Fruit fly (Drosophila melanogaster) whole organism, embryonic: ENCODE measurements around the gene CG7120.

Experiments
- CG10462 ChIP-seq: fragments of 200-800 bp; sonication (Bioruptor generic); optimal IDR thresholded peaks from 2 replicates; lab custom pipeline; 2016; ENCODE audit warnings: missing biosample characterization, missing genetic modification characterization
- CG10654 ChIP-seq: fragments of 200-800 bp; sonication (Bioruptor generic); optimal IDR thresholded peaks from 2 replicates; lab custom pipeline; 2016; ENCODE audit warnings: missing biosample characterization, missing genetic modification characterization
- CG11085 ChIP-seq: fragments of 200-800 bp; sonication (Bioruptor generic); IDR thresholded peaks from 2 replicates; pipeline ENCODE4 v1.3.6; 2022; ENCODE audit warnings: missing biosample characterization, missing genetic modification characterization
- CG11398 ChIP-seq: fragments of 200-800 bp; sonication (Bioruptor generic); optimal IDR thresholded peaks from 2 replicates; lab custom pipeline; 2016; ENCODE audit warnings: missing biosample characterization, missing genetic modification characterization
- CG1647 ChIP-seq: fragments of 200-800 bp; sonication (Bioruptor generic); optimal IDR thresholded peaks from 3 replicates; lab custom pipeline; 2016; ENCODE audit warnings: missing biosample characterization, missing genetic modification characterization
- CG17359 ChIP-seq: fragments of 200-800 bp; sonication (Bioruptor generic); optimal IDR thresholded peaks from 3 replicates; lab custom pipeline; 2018; ENCODE audit warnings: missing biosample characterization, mild to moderate bottlenecking, missing genetic modification characterization, moderate library complexity
- CG17612 ChIP-seq: fragments of 200-800 bp; sonication (Bioruptor generic); IDR thresholded peaks from 2 replicates; pipeline ENCODE4 v1.3.6; 2022; ENCODE audit warnings: missing biosample characterization, missing genetic modification characterization
- CG1832 ChIP-seq: fragments of 200-800 bp; sonication (Bioruptor generic); optimal IDR thresholded peaks from 2 replicates; lab custom pipeline; 2017; ENCODE audit warnings: missing biosample characterization, mild to moderate bottlenecking, missing genetic modification characterization, inconsistent platforms
- CG2199 ChIP-seq: fragments of 200-800 bp; sonication (Bioruptor generic); IDR thresholded peaks from 3 replicates; pipeline ENCODE4 v1.3.6; 2022; ENCODE audit warnings: missing biosample characterization, missing genetic modification characterization
- CG2875 ChIP-seq: fragments of 200-800 bp; sonication (Bioruptor generic); optimal IDR thresholded peaks from 2 replicates; lab custom pipeline; 2017; ENCODE audit warnings: missing biosample characterization, mild to moderate bottlenecking, missing genetic modification characterization, missing genetic modification reagents
- CG31388 ChIP-seq: fragments of 200-800 bp; sonication (Bioruptor generic); optimal IDR thresholded peaks from 2 replicates; lab custom pipeline; 2016; ENCODE audit warnings: missing biosample characterization, missing genetic modification characterization
- CG34422 ChIP-seq: fragments of 200-800 bp; sonication (Bioruptor generic); IDR thresholded peaks from 3 replicates; pipeline ENCODE4 v1.3.6; 2022; ENCODE audit warnings: missing biosample characterization, missing genetic modification characterization
- CG7786 ChIP-seq: fragments of 200-800 bp; sonication (Bioruptor generic); optimal IDR thresholded peaks from 2 replicates; lab custom pipeline; 2016; ENCODE audit warnings: missing biosample characterization, missing genetic modification characterization
- CG7987 ChIP-seq: fragments of 200-800 bp; sonication (Bioruptor generic); optimal IDR thresholded peaks from 2 replicates; lab custom pipeline; 2018; ENCODE audit warnings: missing biosample characterization, mild to moderate bottlenecking, missing genetic modification characterization, moderate library complexity
- CG9727 ChIP-seq: fragments of 200-800 bp; sonication (Bioruptor generic); optimal IDR thresholded peaks from 3 replicates; lab custom pipeline; 2017; ENCODE audit warnings: missing biosample characterization, mild to moderate bottlenecking, missing genetic modification characterization
- CoRest ChIP-seq: fragments of 200-800 bp; sonication (Bioruptor generic); optimal IDR thresholded peaks from 3 replicates; lab custom pipeline; 2018; ENCODE audit warnings: missing biosample characterization, mild to moderate bottlenecking, missing genetic modification characterization, moderate library complexity
- Dfd ChIP-seq, 2 experiments: fragments of >200 bp; optimal IDR thresholded peaks; 2 replicates each; lab custom pipeline; 2017; ENCODE audit warnings: missing biosample characterization in 2 of 2, missing genetic modification characterization in 2 of 2
- Gug ChIP-seq: fragments of 200-800 bp; sonication (Bioruptor generic); IDR thresholded peaks from 4 replicates; pipeline ENCODE4 v1.3.6; 2022; ENCODE audit warnings: missing biosample characterization, missing genetic modification characterization
- HmgZ ChIP-seq: fragments of 200-800 bp; sonication (Bioruptor generic); optimal IDR thresholded peaks from 2 replicates; lab custom pipeline; 2018; ENCODE audit warnings: missing biosample characterization, mild to moderate bottlenecking, missing genetic modification characterization
- Hmr ChIP-seq: fragments of 200-800 bp; sonication (Bioruptor generic); optimal IDR thresholded peaks from 3 replicates; lab custom pipeline; 2017; ENCODE audit warnings: mild to moderate bottlenecking, missing biosample characterization, missing genetic modification reagents, missing genetic modification characterization
- NC2α ChIP-seq: fragments of 200-800 bp; sonication (Bioruptor generic); optimal IDR thresholded peaks from 2 replicates; lab custom pipeline; 2016; ENCODE audit warnings: missing biosample characterization, missing genetic modification characterization
- Nf-YA ChIP-seq: fragments of 200-800 bp; sonication (Bioruptor generic); IDR thresholded peaks from 2 replicates; pipeline ENCODE4 v1.3.6; 2022; ENCODE audit warnings: missing biosample characterization, missing genetic modification characterization
- Nf-YB ChIP-seq: fragments of 200-800 bp; sonication (Bioruptor generic); optimal IDR thresholded peaks from 3 replicates; lab custom pipeline; 2019; ENCODE audit warnings: missing biosample characterization, mild to moderate bottlenecking, missing genetic modification characterization, moderate library complexity
- Opbp ChIP-seq: fragments of 200-800 bp; sonication (Bioruptor generic); IDR thresholded peaks from 3 replicates; pipeline ENCODE4 v1.3.6; 2022; ENCODE audit warnings: missing biosample characterization, missing genetic modification characterization; ENCODE audit not compliant: partially characterized antibody
- PHDP ChIP-seq: fragments of 200-800 bp; sonication (Bioruptor generic); optimal IDR thresholded peaks from 3 replicates; lab custom pipeline; 2018; ENCODE audit warnings: missing biosample characterization, mild to moderate bottlenecking, missing genetic modification characterization, moderate library complexity
- Ssrp ChIP-seq: fragments of 200-800 bp; sonication (Bioruptor generic); optimal IDR thresholded peaks from 2 replicates; lab custom pipeline; 2018; ENCODE audit warnings: missing biosample characterization, mild to moderate bottlenecking, missing genetic modification characterization, moderate library complexity
- Usf ChIP-seq: fragments of 200-800 bp; sonication (Bioruptor generic); optimal IDR thresholded peaks from 2 replicates; lab custom pipeline; 2017; ENCODE audit warnings: missing genotype, missing biosample characterization, missing genetic modification characterization
- Xbp1 ChIP-seq: fragments of 200-800 bp; sonication (Bioruptor generic); optimal IDR thresholded peaks from 3 replicates; lab custom pipeline; 2016; ENCODE audit warnings: missing biosample characterization, mild to moderate bottlenecking, missing genetic modification characterization
- YL-1 ChIP-seq: fragments of 200-800 bp; sonication (Bioruptor generic); optimal IDR thresholded peaks from 3 replicates; lab custom pipeline; 2017; ENCODE audit warnings: missing biosample characterization, mild to moderate bottlenecking, missing genetic modification characterization
- abd-A ChIP-seq: fragments of 200-800 bp; sonication (Bioruptor generic); optimal IDR thresholded peaks from 3 replicates; lab custom pipeline; 2019; ENCODE audit warnings: missing biosample characterization, mild to moderate bottlenecking, missing genetic modification characterization, moderate library complexity
- aop ChIP-seq: fragments of 200-800 bp; sonication (Bioruptor generic); IDR thresholded peaks from 2 replicates; pipeline ENCODE4 v1.3.6; 2022; ENCODE audit warnings: missing biosample characterization, missing genetic modification characterization
- ap ChIP-seq: fragments of 200-800 bp; sonication (Bioruptor generic); IDR thresholded peaks from 2 replicates; pipeline ENCODE4 v1.3.6; 2022; ENCODE audit warnings: missing biosample characterization, missing genetic modification characterization
- az2 ChIP-seq: fragments of 200-800 bp; sonication (Bioruptor generic); optimal IDR thresholded peaks from 3 replicates; lab custom pipeline; 2016; ENCODE audit warnings: missing biosample characterization, missing genetic modification characterization
- bbx ChIP-seq: fragments of 200-800 bp; sonication (Bioruptor generic); IDR thresholded peaks from 2 replicates; pipeline ENCODE4 v1.3.6; 2022; ENCODE audit warnings: missing biosample characterization, missing genetic modification characterization; ENCODE audit not compliant: partially characterized antibody
- crc ChIP-seq: fragments of 200-800 bp; sonication (Bioruptor generic); optimal IDR thresholded peaks from 2 replicates; lab custom pipeline; 2016; ENCODE audit warnings: missing biosample characterization, missing genetic modification characterization
- dimm ChIP-seq: fragments of 200-800 bp; sonication (Bioruptor generic); IDR thresholded peaks from 2 replicates; pipeline ENCODE4 v1.3.6; 2022; ENCODE audit warnings: missing biosample characterization, missing genetic modification characterization
- dysf ChIP-seq: fragments of 200-800 bp; sonication (Bioruptor generic); IDR thresholded peaks from 3 replicates; pipeline ENCODE4 v1.3.6; 2022; ENCODE audit warnings: missing biosample characterization, missing genetic modification characterization
- eve ChIP-seq, 2 experiments: fragments of >200 bp; optimal IDR thresholded peaks; 2 replicates each; lab custom pipeline; 2017; ENCODE audit warnings: missing biosample characterization in 2 of 2, missing genetic modification characterization in 2 of 2
- exex ChIP-seq: fragments of 200-800 bp; sonication (Bioruptor generic); optimal IDR thresholded peaks from 4 replicates; lab custom pipeline; 2018; ENCODE audit warnings: missing biosample characterization, mild to moderate bottlenecking, missing genetic modification characterization, moderate library complexity
- ftz-f1 ChIP-seq: fragments of 200-800 bp; sonication (Bioruptor generic); optimal IDR thresholded peaks from 2 replicates; lab custom pipeline; 2016; ENCODE audit warnings: missing biosample characterization, missing genetic modification characterization
- gcm ChIP-seq: fragments of 200-800 bp; sonication (Bioruptor generic); optimal IDR thresholded peaks from 2 replicates; lab custom pipeline; 2019; ENCODE audit warnings: missing biosample characterization, mild to moderate bottlenecking, missing genetic modification characterization, moderate library complexity
- jigr1 ChIP-seq: fragments of 200-800 bp; sonication (Bioruptor generic); IDR thresholded peaks from 3 replicates; pipeline ENCODE4 v1.3.6; 2022; ENCODE audit warnings: missing biosample characterization, missing genetic modification characterization
- lbe ChIP-seq: fragments of 200-800 bp; sonication (Bioruptor generic); optimal IDR thresholded peaks from 2 replicates; lab custom pipeline; 2016; ENCODE audit warnings: missing biosample characterization, mild to moderate bottlenecking, missing genetic modification characterization
- nerfin-2 ChIP-seq: fragments of 200-800 bp; sonication (Bioruptor generic); IDR thresholded peaks from 2 replicates; pipeline ENCODE4 v1.3.6; 2022; ENCODE audit warnings: missing biosample characterization, missing genetic modification characterization; ENCODE audit not compliant: partially characterized antibody
- nmo ChIP-seq: fragments of 200-800 bp; sonication (Bioruptor generic); optimal IDR thresholded peaks from 2 replicates; lab custom pipeline; 2018; ENCODE audit warnings: missing biosample characterization, mild to moderate bottlenecking, missing genetic modification characterization, moderate library complexity
- pnt ChIP-seq: fragments of 200-800 bp; sonication (Bioruptor generic); optimal IDR thresholded peaks from 3 replicates; lab custom pipeline; 2016; ENCODE audit warnings: missing biosample characterization, missing genetic modification characterization
- pzg ChIP-seq: fragments of 200-800 bp; sonication (Bioruptor generic); optimal IDR thresholded peaks from 3 replicates; lab custom pipeline; 2018; ENCODE audit warnings: missing biosample characterization, mild to moderate bottlenecking, missing genetic modification characterization, moderate library complexity
- salm ChIP-seq: fragments of 200-800 bp; sonication (Bioruptor generic); optimal IDR thresholded peaks from 2 replicates; lab custom pipeline; 2018; ENCODE audit warnings: missing biosample characterization, mild to moderate bottlenecking, missing genetic modification characterization
- so ChIP-seq: fragments of 200-800 bp; sonication (Bioruptor generic); IDR thresholded peaks from 3 replicates; pipeline ENCODE4 v1.3.6; 2022; ENCODE audit warnings: missing biosample characterization, missing genetic modification characterization
- stc ChIP-seq: fragments of 200-800 bp; sonication (Bioruptor generic); IDR thresholded peaks from 2 replicates; pipeline ENCODE4 v1.3.6; 2022; ENCODE audit warnings: missing biosample characterization, missing genetic modification characterization
- trem ChIP-seq: fragments of 200-800 bp; optimal IDR thresholded peaks from 3 replicates; lab custom pipeline; 2019; ENCODE audit warnings: missing biosample characterization, mild to moderate bottlenecking, missing genetic modification characterization, moderate library complexity

CG7120 gene

DNA sequence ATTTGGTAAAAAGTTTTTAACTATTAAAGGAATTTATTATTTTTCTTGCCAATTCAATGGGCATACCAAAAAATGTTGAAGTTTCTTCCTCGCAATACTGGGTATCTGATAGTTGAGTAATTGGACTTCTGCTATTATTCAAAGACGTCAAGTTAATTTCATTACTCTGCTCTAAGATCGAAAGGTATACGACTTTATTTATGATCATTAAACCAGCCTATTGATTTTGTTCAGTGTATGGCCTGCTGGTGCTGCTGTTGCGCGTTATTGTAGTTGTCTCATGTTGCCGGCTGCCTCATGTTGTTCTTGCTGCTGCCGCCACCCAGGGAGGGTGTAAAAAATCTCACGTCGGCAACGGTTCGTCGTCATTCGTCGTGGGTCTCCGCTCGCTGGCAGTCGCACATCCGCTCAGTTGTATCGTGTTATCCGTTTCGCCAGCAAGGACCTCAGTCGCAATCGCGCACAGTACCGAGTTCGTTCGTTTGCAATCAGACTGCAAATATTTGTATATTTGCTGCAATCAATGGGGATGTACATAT lies at the start of gene CG7120 (continued):
- TF ChIP-seq jigr1 (GFP tag; lab: Robert Waterston, UW) (no peak), CG10654 (GFP tag; lab: Kevin White, UChicago) (peak; percentile 14), Xbp1 (GFP tag; lab: Kevin White, UChicago) (peak; percentile 49), Nf-YB (peak; percentile 45), abd-A (tag; lab: Kevin White, UChicago) (no peak), PHDP (peak; percentile 55), Gug (GFP tag; lab: Robert Waterston, UW) (no peak), gcm (GFP tag; lab: Kevin White, UChicago) (peak; percentile 21), Ssrp (peak; percentile 50), YL-1 (GFP tag; lab: Kevin White, UChicago) (no peak), CG1832 (GFP tag; lab: Kevin White, UChicago) (no peak), CG10462 (GFP tag; lab: Kevin White, UChicago) (no peak), stc (no peak), salm (tag; lab: Kevin White, UChicago) (peak; percentile 14), CoRest (peak; percentile 44), pnt (no peak), CG17359 (tag; lab: Kevin White, UChicago) (no peak), bbx (GFP tag; lab: Robert Waterston, UW) (no peak), CG17612 (GFP tag; lab: Robert Waterston, UW) (no peak), dysf (GFP tag; lab: Robert Waterston, UW) (0 out of 3 replicates have a peak, but pooled peaks have one; percentile 29), CG9727 (GFP tag; lab: Kevin White, UChicago) (peak; percentile 32), CG2875 (GFP tag; lab: Kevin White, UChicago) (peak; percentile 21), Usf (GFP tag; lab: Kevin White, UChicago) (no peak), exex (tag; lab: Kevin White, UChicago) (no peak), Nf-YA (GFP tag; lab: Robert Waterston, UW) (no peak), CG11398 (no peak), az2 (GFP tag; lab: Kevin White, UChicago) (peak; percentile 65), ftz-f1 (GFP tag; lab: Kevin White, UChicago) (no peak), CG34422 (GFP tag; lab: Robert Waterston, UW) (0 out of 3 replicates have a peak, but pooled peaks have one; percentile 29), CG7786 (GFP tag; lab: Kevin White, UChicago) (peak; percentile 42), trem (tag; lab: Kevin White, UChicago) (peak; percentile 20), ap (no peak), CG31388 (GFP tag; lab: Kevin White, UChicago) (no peak), NC2α (GFP tag; lab: Kevin White, UChicago) (peak; percentile 24), CG1647 (peak; percentile 19), lbe (no peak), Dfd (GFP tag; optimal IDR thresholded peaks at IDR 0.05; lab: Kevin White, UChicago) (no peak), nerfin-2 (GFP tag; lab: Robert Waterston, UW) (peak; percentile 25), so (GFP tag; lab: Robert Waterston, UW) (peak; percentile 33; the same call in 1 of the 3 replicates), CG2199 (no peak), CG7987 (GFP tag; lab: Kevin White, UChicago) (no peak), pzg (GFP tag; lab: Kevin White, UChicago) (no peak), eve (GFP tag; optimal IDR thresholded peaks at IDR 0.05; lab: Kevin White, UChicago) (no peak), HmgZ (tag; lab: Kevin White, UChicago) (no peak), aop (GFP tag; lab: Robert Waterston, UW) (no peak), dimm (GFP tag; lab: Robert Waterston, UW) (no peak), CG11085 (GFP tag; lab: Robert Waterston, UW) (no peak), Hmr (GFP tag; lab: Kevin White, UChicago) (peak; percentile 36), Opbp (GFP tag; lab: Robert Waterston, UW) (peak; percentile 6; the same call in 1 of the 3 replicates), nmo (GFP tag; lab: Kevin White, UChicago) (peak; percentile 70), crc (no peak)
